Worm (Caenorhabditis elegans) whole organism, L1 larva: ENCODE measurements around the gene H28G03.2.
A peak's percentile ranks its signal among the peaks of the same experiment; 100 is the strongest.

Experiments
- C04F5.9 ChIP-seq: sonication (generic microtip); optimal IDR thresholded peaks from 2 replicates; lab custom pipeline; 2016; ENCODE audit warnings: missing genetic modification characterization, missing compliant biosample characterization
- C16A3.4 ChIP-seq: fragments of 150-350 bp; optimal IDR thresholded peaks from 2 replicates; lab custom pipeline; 2014; ENCODE audit warnings: missing biosample characterization, missing genetic modification characterization
- F16B12.6 ChIP-seq: fragments of 150-350 bp; optimal IDR thresholded peaks from 2 replicates; lab custom pipeline; 2014; ENCODE audit warnings: missing biosample characterization, missing genetic modification characterization
- alr-1 ChIP-seq: fragments of 200-800 bp; sonication (Bioruptor generic); optimal IDR thresholded peaks from 2 replicates; lab custom pipeline; 2018; ENCODE audit warnings: borderline replicate concordance, mild to moderate bottlenecking, missing genetic modification characterization, missing compliant biosample characterization
- aly-2 ChIP-seq: fragments of 150-350 bp; optimal IDR thresholded peaks from 2 replicates; lab custom pipeline; 2014; ENCODE audit warnings: missing biosample characterization, missing genetic modification characterization
- ama-1 ChIP-seq: fragments of 150-350 bp; optimal IDR thresholded peaks from 2 replicates; lab custom pipeline; 2014
- ceh-82 ChIP-seq, 3 experiments: fragments of 150-350 bp in 1 of 3; sonication (generic microtip) in 2 of 3; optimal IDR thresholded peaks; 2 replicates each; lab custom pipeline; 2014 to 2017; ENCODE audit warnings: missing biosample characterization in 3 of 3, missing genetic modification characterization in 3 of 3
- ceh-88 ChIP-seq: fragments of 200-800 bp; sonication (Bioruptor generic); IDR thresholded peaks from 2 replicates; pipeline ENCODE4 v1.3.6; 2022; ENCODE audit warnings: missing genetic modification characterization, missing compliant biosample characterization
- ces-1 ChIP-seq: fragments of 150-350 bp; optimal IDR thresholded peaks from 2 replicates; lab custom pipeline; 2014; ENCODE audit warnings: missing biosample characterization, missing genetic modification reagents, missing genetic modification characterization
- dpl-1 ChIP-seq, 3 experiments: fragments of 150-350 bp in 2 of 3; sonication (generic microtip) in 1 of 3; optimal IDR thresholded peaks; 2 replicates each; lab custom pipeline; 2014 to 2017; ENCODE audit warnings: missing biosample characterization in 3 of 3, missing genetic modification characterization in 3 of 3, missing genetic modification reagents in 3 of 3
- dsc-1 ChIP-seq: sonication (generic microtip); optimal IDR thresholded peaks from 2 replicates; lab custom pipeline; 2016; ENCODE audit warnings: mild to moderate bottlenecking, missing genetic modification characterization, missing compliant biosample characterization
- efl-3 ChIP-seq: fragments of 200-800 bp; sonication (Bioruptor generic); optimal IDR thresholded peaks from 2 replicates; lab custom pipeline; 2018; ENCODE audit warnings: mild to moderate bottlenecking, missing genetic modification characterization, missing compliant biosample characterization
- egl-27 ChIP-seq, 2 experiments: fragments of 150-350 bp in 1 of 2; sonication (generic microtip); optimal IDR thresholded peaks; 3 replicates each; lab custom pipeline; 2017 to 2018; ENCODE audit warnings: missing biosample characterization in 2 of 2, missing genetic modification characterization in 2 of 2, missing genetic modification reagents in 2 of 2
- elt-2 ChIP-seq: sonication (generic microtip); optimal IDR thresholded peaks from 2 replicates; lab custom pipeline; 2016; ENCODE audit warnings: missing genetic modification characterization, mild to moderate bottlenecking, inconsistent platforms, missing compliant biosample characterization, missing genetic modification reagents
- elt-3 ChIP-seq, 6 experiments: fragments of 150-350 bp in 1 of 6; sonication (generic microtip); optimal IDR thresholded peaks; 2 replicates each; lab custom pipeline; 2017 to 2018; ENCODE audit warnings: missing biosample characterization in 6 of 6, missing genetic modification characterization in 6 of 6, inconsistent platforms in 1 of 6
- ets-5 ChIP-seq: fragments of 200-800 bp; sonication (Bioruptor generic); IDR thresholded peaks from 2 replicates; pipeline ENCODE4 v1.3.6; 2022; ENCODE audit warnings: missing genetic modification characterization, missing compliant biosample characterization
- fkh-10 ChIP-seq: sonication (generic microtip); optimal IDR thresholded peaks from 2 replicates; lab custom pipeline; 2017; ENCODE audit warnings: missing biosample characterization, missing genetic modification reagents, missing genetic modification characterization
- fos-1 ChIP-seq: fragments of 150-350 bp; optimal IDR thresholded peaks from 2 replicates; lab custom pipeline; 2014; ENCODE audit warnings: missing biosample characterization, missing genetic modification characterization
- hlh-4 ChIP-seq: sonication (generic microtip); optimal IDR thresholded peaks from 2 replicates; lab custom pipeline; 2016; ENCODE audit warnings: mild to moderate bottlenecking, missing genetic modification characterization, missing compliant biosample characterization
- irx-1 ChIP-seq: sonication (generic microtip); optimal IDR thresholded peaks from 2 replicates; lab custom pipeline; 2016; ENCODE audit warnings: missing genetic modification characterization, missing compliant biosample characterization
- isw-1 ChIP-seq: fragments of 200-800 bp; sonication (Bioruptor generic); IDR thresholded peaks from 2 replicates; pipeline ENCODE4 v1.3.6; 2022; ENCODE audit warnings: missing genetic modification characterization, missing compliant biosample characterization
- jun-1 ChIP-seq: fragments of 150-350 bp; optimal IDR thresholded peaks from 2 replicates; lab custom pipeline; 2014; ENCODE audit warnings: missing biosample characterization, missing genetic modification reagents, missing genetic modification characterization
- lin-13 ChIP-seq: fragments of 150-350 bp; optimal IDR thresholded peaks from 2 replicates; lab custom pipeline; 2014; ENCODE audit warnings: missing biosample characterization, missing genetic modification reagents, missing genetic modification characterization
- lin-14 ChIP-seq: fragments of 200-800 bp; sonication (Bioruptor generic); optimal IDR thresholded peaks from 2 replicates; lab custom pipeline; 2018; ENCODE audit warnings: mild to moderate bottlenecking, missing genetic modification characterization, moderate library complexity, missing compliant biosample characterization
- lin-15B ChIP-seq: fragments of 150-350 bp; sonication (generic microtip); optimal IDR thresholded peaks from 3 replicates; lab custom pipeline; 2014; ENCODE audit warnings: missing biosample characterization, missing genetic modification characterization
- mef-2 ChIP-seq: fragments of 150-350 bp; optimal IDR thresholded peaks from 2 replicates; lab custom pipeline; 2014; ENCODE audit warnings: missing biosample characterization, missing genetic modification characterization
- nhr-11 ChIP-seq: fragments of 150-350 bp; optimal IDR thresholded peaks from 2 replicates; lab custom pipeline; 2014; ENCODE audit warnings: missing biosample characterization, missing genetic modification characterization
- nhr-12 ChIP-seq: sonication (generic microtip); optimal IDR thresholded peaks from 2 replicates; lab custom pipeline; 2017; ENCODE audit warnings: missing biosample characterization, missing genetic modification characterization
- nhr-19 ChIP-seq: fragments of 200-800 bp; sonication (Bioruptor generic); conservative IDR thresholded peaks from 2 replicates; pipeline ENCODE4 v1.3.6; 2022; ENCODE audit warnings: missing genetic modification characterization, missing compliant biosample characterization
- nhr-237 ChIP-seq: fragments of 150-350 bp; optimal IDR thresholded peaks from 2 replicates; lab custom pipeline; 2014; ENCODE audit warnings: missing biosample characterization, missing genetic modification characterization
- nhr-28 ChIP-seq: fragments of 150-350 bp; optimal IDR thresholded peaks from 2 replicates; lab custom pipeline; 2014; ENCODE audit warnings: missing biosample characterization, missing genetic modification characterization
- nhr-71 ChIP-seq: sonication (generic microtip); optimal IDR thresholded peaks from 2 replicates; lab custom pipeline; 2016; ENCODE audit warnings: mild to moderate bottlenecking, missing genetic modification characterization, moderate library complexity, missing compliant biosample characterization
- nhr-77 ChIP-seq: fragments of 150-350 bp; optimal IDR thresholded peaks from 2 replicates; lab custom pipeline; 2014; ENCODE audit warnings: missing biosample characterization, missing genetic modification characterization
- nhr-84 ChIP-seq: sonication (generic microtip); optimal IDR thresholded peaks from 2 replicates; lab custom pipeline; 2017; ENCODE audit warnings: missing biosample characterization, missing genetic modification characterization
- nhr-90 ChIP-seq: sonication (generic microtip); optimal IDR thresholded peaks from 2 replicates; lab custom pipeline; 2016; ENCODE audit warnings: mild to moderate bottlenecking, missing genetic modification characterization, missing compliant biosample characterization; ENCODE audit not compliant: poor library complexity
- pag-3 ChIP-seq: sonication (generic microtip); optimal IDR thresholded peaks from 2 replicates; lab custom pipeline; 2017; ENCODE audit warnings: missing genetic modification characterization, mild to moderate bottlenecking, missing compliant biosample characterization, antibody characterized with exemption, borderline replicate concordance; ENCODE audit not compliant: insufficient read depth
- pax-3 ChIP-seq: fragments of 200-800 bp; sonication (Bioruptor generic); optimal IDR thresholded peaks from 2 replicates; lab custom pipeline; 2018; ENCODE audit warnings: mild to moderate bottlenecking, missing genetic modification characterization, moderate library complexity, missing compliant biosample characterization
- pqm-1 ChIP-seq: sonication (generic microtip); optimal IDR thresholded peaks from 3 replicates; lab custom pipeline; 2017; ENCODE audit warnings: missing biosample characterization, missing genetic modification characterization
- rnt-1 ChIP-seq: sonication (generic microtip); optimal IDR thresholded peaks from 2 replicates; lab custom pipeline; 2016; ENCODE audit warnings: mild to moderate bottlenecking, missing genetic modification characterization, moderate library complexity, missing compliant biosample characterization
- snpc-4 ChIP-seq: fragments of 150-350 bp; optimal IDR thresholded peaks from 2 replicates; lab custom pipeline; 2014; ENCODE audit warnings: missing biosample characterization, missing genetic modification characterization
- snu-23 ChIP-seq: sonication (generic microtip); optimal IDR thresholded peaks from 2 replicates; lab custom pipeline; 2016; ENCODE audit warnings: missing genetic modification characterization, missing compliant biosample characterization
- sox-4 ChIP-seq: sonication (generic microtip); optimal IDR thresholded peaks from 2 replicates; lab custom pipeline; 2016; ENCODE audit warnings: missing genetic modification characterization, missing compliant biosample characterization
- sptf-1 ChIP-seq: fragments of 150-350 bp; optimal IDR thresholded peaks from 2 replicates; lab custom pipeline; 2014; ENCODE audit warnings: missing biosample characterization, missing genetic modification characterization
- sup-37 ChIP-seq: fragments of 200-800 bp; sonication (Bioruptor generic); optimal IDR thresholded peaks from 2 replicates; lab custom pipeline; 2018; ENCODE audit warnings: mild to moderate bottlenecking, missing genetic modification characterization, missing compliant biosample characterization
- swsn-7 ChIP-seq: sonication (generic microtip); optimal IDR thresholded peaks from 2 replicates; lab custom pipeline; 2016; ENCODE audit warnings: missing genetic modification characterization, missing compliant biosample characterization
- tbx-2 ChIP-seq: sonication (generic microtip); optimal IDR thresholded peaks from 2 replicates; lab custom pipeline; 2016; ENCODE audit warnings: missing genetic modification characterization, missing compliant biosample characterization
- tlp-1 ChIP-seq: fragments of 150-350 bp; optimal IDR thresholded peaks from 2 replicates; lab custom pipeline; 2014; ENCODE audit warnings: missing biosample characterization, missing genetic modification characterization
- unc-30 ChIP-seq: sonication (generic microtip); optimal IDR thresholded peaks from 2 replicates; lab custom pipeline; 2017; ENCODE audit warnings: missing biosample characterization, missing genetic modification characterization
- unc-62 ChIP-seq: fragments of 150-350 bp; optimal IDR thresholded peaks from 2 replicates; lab custom pipeline; 2014; ENCODE audit warnings: missing biosample characterization, missing genetic modification reagents, missing genetic modification characterization
- unc-86 ChIP-seq: sonication (generic microtip); optimal IDR thresholded peaks from 2 replicates; lab custom pipeline; 2016; ENCODE audit warnings: missing genetic modification characterization, missing compliant biosample characterization
- unc-98 ChIP-seq: fragments of 200-800 bp; sonication (Bioruptor generic); IDR thresholded peaks from 2 replicates; pipeline ENCODE4 v1.3.6; 2022; ENCODE audit warnings: missing genetic modification characterization, missing compliant biosample characterization
- vab-15 ChIP-seq: sonication (generic microtip); optimal IDR thresholded peaks from 2 replicates; lab custom pipeline; 2017; ENCODE audit warnings: missing genotype, mild to moderate bottlenecking, missing genetic modification characterization, missing compliant biosample characterization
- xbp-1 ChIP-seq: sonication (generic microtip); optimal IDR thresholded peaks from 2 replicates; lab custom pipeline; 2016; ENCODE audit warnings: missing genetic modification characterization, missing compliant biosample characterization
- ztf-11 ChIP-seq, 2 experiments: sonication (generic microtip); optimal IDR thresholded peaks; 2 replicates each; lab custom pipeline; 2016 to 2017; ENCODE audit warnings: missing genetic modification characterization in 2 of 2, missing biosample characterization in 1 of 2, missing compliant biosample characterization in 1 of 2
- ztf-4 ChIP-seq: fragments of 150-350 bp; optimal IDR thresholded peaks from 2 replicates; lab custom pipeline; 2014; ENCODE audit warnings: missing biosample characterization, missing genetic modification characterization

The H28G03.2 gene

DNA sequence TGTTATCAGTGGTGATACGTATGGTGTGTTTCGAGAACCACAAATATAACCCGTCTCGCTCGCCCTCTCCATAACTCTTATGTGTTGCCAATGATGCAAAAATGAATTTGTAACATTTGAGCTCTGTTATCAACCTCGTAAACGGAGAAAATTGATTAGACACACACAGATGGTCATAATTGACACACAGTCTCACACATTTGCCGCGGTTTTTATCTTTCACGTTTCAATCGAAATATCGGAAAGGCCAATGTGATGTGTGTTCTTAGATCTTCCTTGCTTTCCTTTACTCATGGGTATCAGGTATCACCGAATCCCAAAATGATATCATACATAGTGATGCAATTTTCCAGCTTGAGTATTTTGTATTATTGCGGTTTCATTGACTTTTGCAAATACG lies 8.0 kb downstream of the H28G03.2 start (continued):
- TF ChIP-seq pax-3 (tag; lab: Kevin White, UChicago), result no peak
- TF ChIP-seq fos-1 (tag; lab: Kevin White, UChicago), result no peak
- TF ChIP-seq nhr-71, result peak; percentile 57
- no peak for TF ChIP-seq mef-2
- no peak for TF ChIP-seq sup-37
- TF ChIP-seq isw-1, result no peak
- no peak for TF ChIP-seq pqm-1
- no peak for TF ChIP-seq nhr-237 (tag; lab: Kevin White, UChicago)
- no peak for TF ChIP-seq nhr-84 (tag; lab: Kevin White, UChicago)
- no peak for TF ChIP-seq unc-62 (GFP tag; lab: Kevin White, UChicago)
- TF ChIP-seq nhr-28, result no peak
- TF ChIP-seq F16B12.6 (tag; lab: Kevin White, UChicago), result no peak
- no peak for TF ChIP-seq unc-30
- no peak for TF ChIP-seq ztf-11 (tag; optimal IDR thresholded peaks at IDR 0.05; lab: Kevin White, UChicago)
- TF ChIP-seq elt-3 (tag; optimal IDR thresholded peaks at IDR 0.05; lab: Kevin White, UChicago), result peak in 3 of 6 experiments; percentile 13 to 57 (median 53)
- peak; percentile 41 for TF ChIP-seq nhr-90 (tag; lab: Kevin White, UChicago)
- peak; percentile 39 for TF ChIP-seq jun-1 (tag; lab: Kevin White, UChicago)
- no peak for TF ChIP-seq ces-1 (GFP tag; lab: Kevin White, UChicago)
- peak; percentile 96 for TF ChIP-seq elt-2 (tag; lab: Kevin White, UChicago)
- TF ChIP-seq snpc-4 (tag; lab: Kevin White, UChicago), result no peak
- TF ChIP-seq snu-23, result peak; percentile 31
- TF ChIP-seq pag-3, result no peak
- TF ChIP-seq tbx-2 (tag; lab: Kevin White, UChicago), result peak; percentile 1
- TF ChIP-seq lin-14, result peak; percentile 43
- no peak for TF ChIP-seq sox-4 (tag; lab: Kevin White, UChicago)
- no peak for TF ChIP-seq xbp-1 (tag; lab: Kevin White, UChicago)
- no peak for TF ChIP-seq lin-13 (GFP tag; lab: Kevin White, UChicago)
- no peak for TF ChIP-seq dpl-1 (GFP tag; optimal IDR thresholded peaks at IDR 0.05; lab: Kevin White, UChicago)
- TF ChIP-seq efl-3, result no peak
- no peak for TF ChIP-seq C16A3.4 (tag; lab: Kevin White, UChicago)
- no peak for TF ChIP-seq sptf-1 (tag; lab: Kevin White, UChicago)
- TF ChIP-seq ceh-82 (tag; optimal IDR thresholded peaks at IDR 0.05; lab: Kevin White, UChicago), result no peak
- TF ChIP-seq swsn-7, result no peak
- no peak for TF ChIP-seq dsc-1 (tag; lab: Kevin White, UChicago)
- TF ChIP-seq vab-15, result no peak
- no peak for TF ChIP-seq ets-5 (GFP tag; lab: Robert Waterston, UW)
- TF ChIP-seq hlh-4 (tag; lab: Kevin White, UChicago), result no peak
- no peak for TF ChIP-seq nhr-77 (tag; lab: Kevin White, UChicago)
- TF ChIP-seq fkh-10 (GFP tag; lab: Kevin White, UChicago), result no peak
- no peak for TF ChIP-seq nhr-12 (tag; lab: Kevin White, UChicago)
- no peak for TF ChIP-seq ztf-4
- no peak for TF ChIP-seq rnt-1 (tag; lab: Kevin White, UChicago)
- no peak for TF ChIP-seq nhr-11 (tag; lab: Kevin White, UChicago)
- TF ChIP-seq unc-86 (tag; lab: Kevin White, UChicago), result no peak
- no peak for TF ChIP-seq alr-1 (tag; lab: Kevin White, UChicago)
- no peak for TF ChIP-seq irx-1
- no peak for TF ChIP-seq lin-15B (tag; lab: Kevin White, UChicago)
- no peak for TF ChIP-seq ama-1 (lab: Kevin White, UChicago)
- TF ChIP-seq egl-27 (tag; optimal IDR thresholded peaks at IDR 0.05; lab: Kevin White, UChicago), result no peak
- no peak for TF ChIP-seq aly-2 (tag; lab: Kevin White, UChicago)
- no peak for TF ChIP-seq tlp-1 (tag; lab: Kevin White, UChicago)
- no peak for TF ChIP-seq ceh-88 (GFP tag; lab: Robert Waterston, UW)
- TF ChIP-seq unc-98 (GFP tag; lab: Robert Waterston, UW), result no peak
- TF ChIP-seq nhr-19, result peak; percentile 33
- no peak for TF ChIP-seq C04F5.9 (tag; lab: Kevin White, UChicago)
